Fruit fly (Drosophila melanogaster) whole organism, prepupa: ENCODE data around the gene Ypel.

ENCODE experiments used
- CG10669 ChIP-seq: fragments of 200-800 bp; sonication (Bioruptor generic); optimal IDR thresholded peaks from 3 replicates; lab custom pipeline; 2018; ENCODE audit warnings: missing biosample characterization, mild to moderate bottlenecking, missing genetic modification characterization, moderate library complexity
- CG11294 ChIP-seq: fragments of 200-800 bp; sonication (Bioruptor generic); IDR thresholded peaks from 2 replicates; pipeline ENCODE4 v1.3.6; 2022; ENCODE audit warnings: missing biosample characterization, missing genetic modification characterization
- CG11902 ChIP-seq: fragments of 200-800 bp; sonication (Bioruptor generic); optimal IDR thresholded peaks from 3 replicates; lab custom pipeline; 2016; ENCODE audit warnings: missing biosample characterization, missing genetic modification characterization
- CG15336 ChIP-seq: fragments of 200-800 bp; sonication (Bioruptor generic); IDR thresholded peaks from 2 replicates; pipeline ENCODE4 v1.3.6; 2022; ENCODE audit warnings: missing biosample characterization, missing genetic modification characterization
- CG16779 ChIP-seq: fragments of 200-800 bp; sonication (Bioruptor generic); optimal IDR thresholded peaks from 3 replicates; lab custom pipeline; 2017; ENCODE audit warnings: missing biosample characterization, mild to moderate bottlenecking, missing genetic modification characterization
- CG32006 ChIP-seq: fragments of 200-800 bp; sonication (Bioruptor generic); optimal IDR thresholded peaks from 3 replicates; lab custom pipeline; 2017; ENCODE audit warnings: missing biosample characterization, mild to moderate bottlenecking, missing genetic modification characterization
- CG3919 ChIP-seq: fragments of 200-800 bp; sonication (Bioruptor generic); optimal IDR thresholded peaks from 3 replicates; lab custom pipeline; 2016; ENCODE audit warnings: missing biosample characterization, missing genetic modification characterization
- CG4318 ChIP-seq: fragments of 200-800 bp; sonication (Bioruptor generic); optimal IDR thresholded peaks from 3 replicates; lab custom pipeline; 2017; ENCODE audit warnings: missing biosample characterization, mild to moderate bottlenecking, missing genetic modification characterization
- CG6163 ChIP-seq: fragments of 200-800 bp; sonication (Bioruptor generic); IDR thresholded peaks from 3 replicates; pipeline ENCODE4 v1.3.6; 2022; ENCODE audit warnings: missing biosample characterization, missing genetic modification characterization
- CG6276 ChIP-seq: fragments of 200-800 bp; sonication (Bioruptor generic); optimal IDR thresholded peaks from 2 replicates; lab custom pipeline; 2017; ENCODE audit warnings: missing biosample characterization, mild to moderate bottlenecking, missing genetic modification characterization
- CG6792 ChIP-seq: fragments of 200-800 bp; sonication (Bioruptor generic); optimal IDR thresholded peaks from 3 replicates; lab custom pipeline; 2016; ENCODE audit warnings: missing biosample characterization, missing genetic modification characterization
- CG7368 ChIP-seq: fragments of 200-800 bp; sonication (Bioruptor generic); optimal IDR thresholded peaks from 3 replicates; lab custom pipeline; 2016; ENCODE audit warnings: missing biosample characterization, missing genetic modification characterization
- CG8119 ChIP-seq: fragments of 200-800 bp; sonication (Bioruptor generic); IDR thresholded peaks from 3 replicates; pipeline ENCODE4 v1.3.6; 2022; ENCODE audit warnings: missing biosample characterization, missing genetic modification characterization
- CG8319 ChIP-seq: fragments of 200-800 bp; sonication (Bioruptor generic); optimal IDR thresholded peaks from 3 replicates; lab custom pipeline; 2016; ENCODE audit warnings: missing biosample characterization, missing genetic modification characterization
- CG9139 ChIP-seq: fragments of 200-800 bp; sonication (Bioruptor generic); optimal IDR thresholded peaks from 3 replicates; lab custom pipeline; 2017; ENCODE audit warnings: missing biosample characterization, mild to moderate bottlenecking, missing genetic modification characterization
- Eip75B ChIP-seq: fragments of 200-800 bp; sonication (Bioruptor generic); optimal IDR thresholded peaks from 3 replicates; lab custom pipeline; 2016; ENCODE audit warnings: missing biosample characterization, missing genetic modification characterization
- Eip78C ChIP-seq: fragments of 200-800 bp; sonication (Bioruptor generic); peaks from one replicate; lab custom pipeline; 2016; ENCODE audit warnings: missing biosample characterization, missing genetic modification characterization
- Eip93F ChIP-seq: fragments of 200-800 bp; sonication (Bioruptor generic); optimal IDR thresholded peaks from 2 replicates; lab custom pipeline; 2016; ENCODE audit warnings: missing biosample characterization, mild to moderate bottlenecking, missing genetic modification characterization
- Ets96B ChIP-seq: fragments of 200-800 bp; optimal IDR thresholded peaks from 2 replicates; lab custom pipeline; 2019; ENCODE audit warnings: missing biosample characterization, mild to moderate bottlenecking, missing genetic modification characterization, moderate library complexity
- Gug ChIP-seq: fragments of 200-800 bp; sonication (Bioruptor generic); IDR thresholded peaks from 2 replicates; pipeline ENCODE4 v1.3.6; 2022; ENCODE audit warnings: missing biosample characterization, missing genetic modification characterization
- Hr38 ChIP-seq: sonication (Bioruptor generic); optimal IDR thresholded peaks from 2 replicates; lab custom pipeline; 2016; ENCODE audit warnings: missing biosample characterization, missing genetic modification characterization
- Hr39 ChIP-seq: fragments of 200-800 bp; sonication (Bioruptor generic); optimal IDR thresholded peaks from 2 replicates; lab custom pipeline; 2016; ENCODE audit warnings: missing biosample characterization, missing genetic modification characterization
- Hr4 ChIP-seq: fragments of 200-800 bp; sonication (Bioruptor generic); optimal IDR thresholded peaks from 3 replicates; lab custom pipeline; 2016; ENCODE audit warnings: missing biosample characterization, missing genetic modification characterization
- Lpt ChIP-seq: fragments of 200-800 bp; sonication (Bioruptor generic); optimal IDR thresholded peaks from 3 replicates; lab custom pipeline; 2016; ENCODE audit warnings: missing biosample characterization, missing genetic modification characterization
- Met ChIP-seq: fragments of 200-800 bp; sonication (Bioruptor generic); optimal IDR thresholded peaks from 3 replicates; lab custom pipeline; 2016; ENCODE audit warnings: missing biosample characterization, missing genetic modification characterization
- Smox ChIP-seq: fragments of 200-800 bp; sonication (Bioruptor generic); optimal IDR thresholded peaks from 3 replicates; lab custom pipeline; 2016; ENCODE audit warnings: missing biosample characterization, missing genetic modification characterization
- Sox102F ChIP-seq: fragments of 200-800 bp; sonication (Bioruptor generic); optimal IDR thresholded peaks from 2 replicates; lab custom pipeline; 2016; ENCODE audit warnings: missing biosample characterization, mild to moderate bottlenecking, missing genetic modification characterization
- Sox15 ChIP-seq: fragments of 200-800 bp; sonication (Bioruptor generic); optimal IDR thresholded peaks from 3 replicates; lab custom pipeline; 2016; ENCODE audit warnings: missing biosample characterization, missing genetic modification characterization
- achi ChIP-seq: fragments of 200-800 bp; sonication (Bioruptor generic); optimal IDR thresholded peaks from 3 replicates; lab custom pipeline; 2016; ENCODE audit warnings: missing biosample characterization, missing genetic modification characterization
- acj6 ChIP-seq: fragments of 200-800 bp; sonication (Bioruptor generic); optimal IDR thresholded peaks from 3 replicates; lab custom pipeline; 2016; ENCODE audit warnings: missing biosample characterization, missing genetic modification characterization
- cyc ChIP-seq: fragments of 200-800 bp; sonication (Bioruptor generic); optimal IDR thresholded peaks from 3 replicates; lab custom pipeline; 2016; ENCODE audit warnings: missing biosample characterization, missing genetic modification characterization
- dac ChIP-seq: fragments of 200-800 bp; sonication (Bioruptor generic); optimal IDR thresholded peaks from 2 replicates; lab custom pipeline; 2017; ENCODE audit warnings: missing biosample characterization, mild to moderate bottlenecking, missing genetic modification characterization
- fd59A ChIP-seq: fragments of 200-800 bp; sonication (Bioruptor generic); optimal IDR thresholded peaks from 2 replicates; lab custom pipeline; 2017; ENCODE audit warnings: missing biosample characterization, mild to moderate bottlenecking, missing genetic modification characterization, missing genetic modification reagents
- fd85E ChIP-seq: fragments of 200-800 bp; sonication (Bioruptor generic); optimal IDR thresholded peaks from 3 replicates; lab custom pipeline; 2016; ENCODE audit warnings: missing biosample characterization, missing genetic modification characterization
- fkh ChIP-seq: fragments of 200-800 bp; sonication (Bioruptor generic); optimal IDR thresholded peaks from 3 replicates; lab custom pipeline; 2017; ENCODE audit warnings: missing biosample characterization, mild to moderate bottlenecking, missing genetic modification characterization, moderate library complexity
- lz ChIP-seq: fragments of 200-800 bp; sonication (Bioruptor generic); optimal IDR thresholded peaks from 3 replicates; lab custom pipeline; 2016; ENCODE audit warnings: missing biosample characterization, missing genetic modification characterization
- net ChIP-seq: fragments of 200-800 bp; sonication (Bioruptor generic); optimal IDR thresholded peaks from 3 replicates; lab custom pipeline; 2016; ENCODE audit warnings: missing biosample characterization, missing genetic modification characterization
- pdm3 ChIP-seq: fragments of 200-800 bp; sonication (Bioruptor generic); optimal IDR thresholded peaks from 3 replicates; lab custom pipeline; 2016; ENCODE audit warnings: missing biosample characterization, missing genetic modification characterization
- salr ChIP-seq, 2 experiments: fragments of 200-800 bp; sonication (Bioruptor generic); optimal IDR thresholded peaks; 3 replicates each; lab custom pipeline; 2016 to 2018; ENCODE audit warnings: missing biosample characterization in 2 of 2, missing genetic modification characterization in 2 of 2, mild to moderate bottlenecking in 1 of 2
- spab ChIP-seq: fragments of 200-800 bp; sonication (Bioruptor generic); optimal IDR thresholded peaks from 2 replicates; lab custom pipeline; 2017; ENCODE audit warnings: missing biosample characterization, mild to moderate bottlenecking, missing genetic modification characterization, missing genetic modification reagents
- ss ChIP-seq, 2 experiments: fragments of 200-800 bp; sonication (Bioruptor generic); optimal IDR thresholded peaks; 2 replicates in 1 of 2; 3 replicates in 1 of 2; lab custom pipeline; 2017 to 2018; ENCODE audit warnings: mild to moderate bottlenecking in 2 of 2, missing biosample characterization in 2 of 2, missing genetic modification characterization in 2 of 2, moderate library complexity in 1 of 2
- svp ChIP-seq: fragments of 200-800 bp; sonication (Bioruptor generic); peaks from one replicate; lab custom pipeline; 2016; ENCODE audit warnings: missing biosample characterization, missing genetic modification characterization
- topi ChIP-seq: fragments of 200-800 bp; sonication (Bioruptor generic); optimal IDR thresholded peaks from 3 replicates; lab custom pipeline; 2016; ENCODE audit warnings: missing biosample characterization, missing genetic modification characterization

Gene Ypel

dm6 chrX:10247366-10247765 is 35.2 kb upstream of the Ypel start:
- TF ChIP-seq Sox102F (no peak), Eip78C (GFP tag; lab: Kevin White, UChicago) (peak; percentile 33), CG6276 (GFP tag; lab: Kevin White, UChicago) (peak; percentile 24)

dm6 chrX:10244763-10245162 is 32.6 kb upstream of the Ypel start:
- TF ChIP-seq CG7368 (GFP tag; lab: Kevin White, UChicago) (no peak), Eip78C (GFP tag; lab: Kevin White, UChicago) (peak; percentile 43), CG11902 (GFP tag; lab: Kevin White, UChicago) (no peak), Gug (no peak), CG8119 (GFP tag; lab: Robert Waterston, UW) (peak; percentile 24; the same call in 2 of the 3 replicates), Hr4 (GFP tag; lab: Kevin White, UChicago) (peak; percentile 22), CG32006 (GFP tag; lab: Kevin White, UChicago) (peak; percentile 28), net (GFP tag; lab: Kevin White, UChicago) (peak; percentile 19), Eip93F (GFP tag; lab: Kevin White, UChicago) (no peak), acj6 (GFP tag; lab: Kevin White, UChicago) (no peak), CG6792 (no peak), CG9139 (GFP tag; lab: Kevin White, UChicago) (no peak), CG16779 (tag; lab: Kevin White, UChicago) (no peak), Ets96B (tag; lab: Kevin White, UChicago) (no peak), Sox102F (no peak), Smox (no peak)

- no peak for TF ChIP-seq CG10669 (GFP tag; lab: Kevin White, UChicago)
- no peak for TF ChIP-seq Lpt
- TF ChIP-seq Ets96B (tag; lab: Kevin White, UChicago): no peak
- no peak for TF ChIP-seq net (GFP tag; lab: Kevin White, UChicago)
- no peak for TF ChIP-seq cyc
- no peak for TF ChIP-seq Sox15
- no peak for TF ChIP-seq Gug
- TF ChIP-seq CG4318: no peak
- no peak for TF ChIP-seq pdm3
- no peak for TF ChIP-seq spab (GFP tag; lab: Kevin White, UChicago)
- TF ChIP-seq CG7368 (GFP tag; lab: Kevin White, UChicago): no peak
- no peak for TF ChIP-seq ss (GFP tag; optimal IDR thresholded peaks at IDR 0.05; lab: Kevin White, UChicago)
- TF ChIP-seq Eip75B (GFP tag; lab: Kevin White, UChicago): no peak
- TF ChIP-seq acj6 (GFP tag; lab: Kevin White, UChicago): no peak
- TF ChIP-seq dac: no peak
- no peak for TF ChIP-seq CG6276 (GFP tag; lab: Kevin White, UChicago)
- no peak for TF ChIP-seq fd59A (GFP tag; lab: Kevin White, UChicago)
- TF ChIP-seq Met (GFP tag; lab: Kevin White, UChicago): no peak
- no peak for TF ChIP-seq lz (GFP tag; lab: Kevin White, UChicago)
Measured at dm6 chrX:10243540-10243939, 31.4 kb upstream of the Ypel start.

dm6 chrX:10242883-10243282 is 30.7 kb upstream of the Ypel start:
- TF ChIP-seq CG8119 (GFP tag; lab: Robert Waterston, UW) (no peak), CG6276 (GFP tag; lab: Kevin White, UChicago) (no peak), svp (peak; percentile 2), CG3919 (GFP tag; lab: Kevin White, UChicago) (no peak), CG8319 (GFP tag; lab: Kevin White, UChicago) (no peak), fd85E (GFP tag; lab: Kevin White, UChicago) (no peak), CG6792 (no peak)
- TF ChIP-seq, all 60 proteins: peak for 1

dm6 chrX:10241919-10242318 is 29.7 kb upstream of the Ypel start:
- TF ChIP-seq salr (GFP tag; optimal IDR thresholded peaks at IDR 0.05; lab: Kevin White, UChicago) (no peak), CG11902 (GFP tag; lab: Kevin White, UChicago) (no peak), Hr39 (GFP tag; lab: Kevin White, UChicago) (peak; percentile 54), acj6 (GFP tag; lab: Kevin White, UChicago) (peak; percentile 19), ss (GFP tag; optimal IDR thresholded peaks at IDR 0.05; lab: Kevin White, UChicago) (no peak), CG32006 (GFP tag; lab: Kevin White, UChicago) (peak; percentile 13), Smox (peak; percentile 1), svp (peak; percentile 78), CG6163 (GFP tag; lab: Robert Waterston, UW) (no peak), achi (GFP tag; lab: Kevin White, UChicago) (peak; percentile 2), topi (GFP tag; lab: Kevin White, UChicago) (peak; percentile 36), pdm3 (peak; percentile 32), CG11294 (GFP tag; lab: Robert Waterston, UW) (no peak), Eip78C (GFP tag; lab: Kevin White, UChicago) (peak; percentile 32), Sox15 (peak; percentile 5), Hr38 (GFP tag; lab: Kevin White, UChicago) (no peak), fkh (GFP tag; lab: Kevin White, UChicago) (no peak), Met (GFP tag; lab: Kevin White, UChicago) (peak; percentile 38), CG6792 (peak; percentile 14), CG15336 (GFP tag; lab: Robert Waterston, UW) (no peak), cyc (peak; percentile 38), CG4318 (no peak)
